Fruit fly (Drosophila melanogaster): ENCODE data around the gene CG12065.

CG12065 gene

dm6 chrX:8592437-8593158, 18.5 kb downstream of the CG12065 start:
- TF ChIP-seq CG32264 (GFP tag; optimal IDR thresholded peaks at IDR 0.05) (no peak), CrebA (GFP tag; optimal IDR thresholded peaks at IDR 0.05; ENCODE audit: borderline replicate concordance) (no peak), CG9705 (GFP tag; optimal IDR thresholded peaks at IDR 0.05) (no peak), psq (GFP tag; optimal IDR thresholded peaks at IDR 0.05) (peak; percentile 6), Hr78 (GFP tag; optimal IDR thresholded peaks at IDR 0.05) (no peak), jim (GFP tag; optimal IDR thresholded peaks at IDR 0.05) (no peak), woc (GFP tag; optimal IDR thresholded peaks at IDR 0.05) (no peak), ey (GFP tag; optimal IDR thresholded peaks at IDR 0.05) (peak; percentile 30), sv (GFP tag; optimal IDR thresholded peaks at IDR 0.05) (no peak), foxo (GFP tag; optimal IDR thresholded peaks at IDR 0.05) (peak in 1 of 2 experiments; percentile 29), h (GFP tag; optimal IDR thresholded peaks at IDR 0.05) (peak; percentile 10), Hnf4 (GFP tag; optimal IDR thresholded peaks at IDR 0.05) (no peak), OdsH (GFP tag; optimal IDR thresholded peaks at IDR 0.05) (peak; percentile 5), Sp1 (GFP tag; optimal IDR thresholded peaks at IDR 0.05) (peak; percentile 18), tai (GFP tag; optimal IDR thresholded peaks at IDR 0.05) (no peak), Jra (GFP tag; optimal IDR thresholded peaks at IDR 0.05) (no peak), dsf (GFP tag; optimal IDR thresholded peaks at IDR 0.05; ENCODE audit: borderline replicate concordance) (no peak), Vsx2 (GFP tag; optimal IDR thresholded peaks at IDR 0.05; ENCODE audit: partially characterized antibody) (no peak), HLH106 (tag; optimal IDR thresholded peaks at IDR 0.05) (peak; percentile 27), Hr83 (GFP tag; optimal IDR thresholded peaks at IDR 0.05; ENCODE audit: poor library complexity, severe bottlenecking) (no peak), br (GFP tag; optimal IDR thresholded peaks at IDR 0.05) (peak; percentile 40), sage (GFP tag; optimal IDR thresholded peaks at IDR 0.05) (no peak), Dfd (GFP tag; optimal IDR thresholded peaks at IDR 0.05) (no peak), Mio (GFP tag; optimal IDR thresholded peaks at IDR 0.05) (no peak), dmrt93B (GFP tag; optimal IDR thresholded peaks at IDR 0.05) (no peak)

- TF ChIP-seq Jra (GFP tag; optimal IDR thresholded peaks at IDR 0.05): no peak
- TF ChIP-seq Rel (GFP tag; optimal IDR thresholded peaks at IDR 0.05): no peak
- TF ChIP-seq Rel (tag; optimal IDR thresholded peaks at IDR 0.05): peak; percentile 69
- TF ChIP-seq usp (GFP tag; optimal IDR thresholded peaks at IDR 0.05): no peak
- TF ChIP-seq tai (GFP tag; optimal IDR thresholded peaks at IDR 0.05): no peak
Measured at dm6 chrX:8593159-8593476, 19.0 kb downstream of the CG12065 start.

- TF ChIP-seq CG9705 (GFP tag; optimal IDR thresholded peaks at IDR 0.05) (no peak), Abd-B (GFP tag; optimal IDR thresholded peaks at IDR 0.05) (no peak), br (GFP tag; optimal IDR thresholded peaks at IDR 0.05) (peak; percentile 58), Dfd (GFP tag; optimal IDR thresholded peaks at IDR 0.05) (no peak), sv (GFP tag; optimal IDR thresholded peaks at IDR 0.05) (no peak), Mio (GFP tag; optimal IDR thresholded peaks at IDR 0.05) (no peak), dsf (GFP tag; optimal IDR thresholded peaks at IDR 0.05; ENCODE audit: borderline replicate concordance) (no peak), fru (GFP tag; optimal IDR thresholded peaks at IDR 0.05) (no peak), OdsH (GFP tag; optimal IDR thresholded peaks at IDR 0.05) (peak; percentile 30), foxo (GFP tag; optimal IDR thresholded peaks at IDR 0.05) (peak in 1 of 2 experiments; percentile 70), sage (GFP tag; optimal IDR thresholded peaks at IDR 0.05) (peak; percentile 35), psq (GFP tag; optimal IDR thresholded peaks at IDR 0.05) (peak; percentile 2), HLH106 (tag; optimal IDR thresholded peaks at IDR 0.05) (peak; percentile 60), ey (GFP tag; optimal IDR thresholded peaks at IDR 0.05) (peak; percentile 65), CrebA (GFP tag; optimal IDR thresholded peaks at IDR 0.05; ENCODE audit: borderline replicate concordance) (no peak), lola (GFP tag; optimal IDR thresholded peaks at IDR 0.05) (no peak), CG32264 (GFP tag; optimal IDR thresholded peaks at IDR 0.05) (no peak)
Measured at dm6 chrX:8601165-8601564, 27.1 kb downstream of the CG12065 start.

- TF ChIP-seq Abd-B (GFP tag; optimal IDR thresholded peaks at IDR 0.05) (no peak), Myc (optimal IDR thresholded peaks at IDR 0.05) (peak; percentile 42), br (GFP tag; optimal IDR thresholded peaks at IDR 0.05) (peak; percentile 15), Sp1 (GFP tag; optimal IDR thresholded peaks at IDR 0.05) (no peak), Hr78 (GFP tag; optimal IDR thresholded peaks at IDR 0.05) (no peak), Rel (GFP tag; optimal IDR thresholded peaks at IDR 0.05) (no peak), Rel (tag; optimal IDR thresholded peaks at IDR 0.05) (peak; percentile 57), ey (GFP tag; optimal IDR thresholded peaks at IDR 0.05) (peak; percentile 5), tai (GFP tag; optimal IDR thresholded peaks at IDR 0.05) (no peak), Dif (GFP tag; optimal IDR thresholded peaks at IDR 0.05; ENCODE audit: partially characterized antibody) (no peak), woc (GFP tag; optimal IDR thresholded peaks at IDR 0.05) (no peak), CG9705 (GFP tag; optimal IDR thresholded peaks at IDR 0.05) (no peak), HLH106 (tag; optimal IDR thresholded peaks at IDR 0.05) (peak; percentile 22), sage (GFP tag; optimal IDR thresholded peaks at IDR 0.05) (no peak), Vsx2 (GFP tag; optimal IDR thresholded peaks at IDR 0.05; ENCODE audit: partially characterized antibody) (no peak), rgr (GFP tag; optimal IDR thresholded peaks at IDR 0.05) (no peak), Mio (GFP tag; optimal IDR thresholded peaks at IDR 0.05) (no peak), N (GFP tag; optimal IDR thresholded peaks at IDR 0.05) (no peak), pan (optimal IDR thresholded peaks at IDR 0.05) (no peak), CrebA (GFP tag; optimal IDR thresholded peaks at IDR 0.05; ENCODE audit: borderline replicate concordance) (no peak), jim (GFP tag; optimal IDR thresholded peaks at IDR 0.05) (no peak), Hnf4 (GFP tag; optimal IDR thresholded peaks at IDR 0.05) (no peak), Hr83 (GFP tag; optimal IDR thresholded peaks at IDR 0.05; ENCODE audit: poor library complexity, severe bottlenecking) (peak; percentile 47), sv (GFP tag; optimal IDR thresholded peaks at IDR 0.05) (no peak), Jra (GFP tag; optimal IDR thresholded peaks at IDR 0.05) (no peak), OdsH (GFP tag; optimal IDR thresholded peaks at IDR 0.05) (no peak), h (GFP tag; optimal IDR thresholded peaks at IDR 0.05) (peak; percentile 14), fru (GFP tag; optimal IDR thresholded peaks at IDR 0.05) (no peak), GATAd (GFP tag; optimal IDR thresholded peaks at IDR 0.05) (no peak), dmrt93B (GFP tag; optimal IDR thresholded peaks at IDR 0.05) (no peak), psq (GFP tag; optimal IDR thresholded peaks at IDR 0.05) (no peak), Dfd (GFP tag; optimal IDR thresholded peaks at IDR 0.05) (no peak), foxo (GFP tag; optimal IDR thresholded peaks at IDR 0.05) (peak in 1 of 2 experiments; percentile 31), CG32264 (GFP tag; optimal IDR thresholded peaks at IDR 0.05) (no peak), lola (GFP tag; optimal IDR thresholded peaks at IDR 0.05) (no peak)
Measured at dm6 chrX:8606206-8606605, 32.1 kb downstream of the CG12065 start, which contains the start of gene Caf1-180. Caf1-180 (minus strand) TSS chrX:8606304.
